Worm (Caenorhabditis elegans): Measurements from ENCODE around the gene srxa-14.

srxa-14 gene

ce11 chrV:20639294-20639693, at the start of gene srxa-14:
Gene srxa-14, plus strand, starts transcription at chrV:20639594.
- TF ChIP-seq zip-8 (tag; optimal IDR thresholded peaks at IDR 0.05), result no peak
- no peak for TF ChIP-seq nhr-2 (tag; optimal IDR thresholded peaks at IDR 0.05)
- TF ChIP-seq M03D4.4 (tag; optimal IDR thresholded peaks at IDR 0.05), result no peak
- no peak for TF ChIP-seq drap-1 (GFP tag; optimal IDR thresholded peaks at IDR 0.05)
- no peak for TF ChIP-seq nhr-237 (tag; optimal IDR thresholded peaks at IDR 0.05)
- TF ChIP-seq lin-32 (GFP tag; optimal IDR thresholded peaks at IDR 0.05), result no peak
- TF ChIP-seq lsy-2 (tag; optimal IDR thresholded peaks at IDR 0.05), result no peak
- no peak for TF ChIP-seq lin-13 (tag; optimal IDR thresholded peaks at IDR 0.05)
- TF ChIP-seq nhr-76 (tag; optimal IDR thresholded peaks at IDR 0.05), result no peak
- TF ChIP-seq elt-3 (tag; optimal IDR thresholded peaks at IDR 0.05), result no peak
- TF ChIP-seq tbx-8 (GFP tag; optimal IDR thresholded peaks at IDR 0.05), result no peak
- no peak for TF ChIP-seq bed-3 (GFP tag; optimal IDR thresholded peaks at IDR 0.05)
- TF ChIP-seq ceh-39 (tag; optimal IDR thresholded peaks at IDR 0.05), result no peak
- TF ChIP-seq hlh-1 (tag; optimal IDR thresholded peaks at IDR 0.05), result no peak
- no peak for TF ChIP-seq unc-120 (tag; optimal IDR thresholded peaks at IDR 0.05; ENCODE audit: poor library complexity, severe bottlenecking)
- no peak for TF ChIP-seq sptf-1 (tag; optimal IDR thresholded peaks at IDR 0.05)
- no peak for TF ChIP-seq cnd-1 (tag; optimal IDR thresholded peaks at IDR 0.05)
- no peak for TF ChIP-seq ceh-83 (GFP tag; optimal IDR thresholded peaks at IDR 0.05)
- TF ChIP-seq nhr-12 (tag; optimal IDR thresholded peaks at IDR 0.05), result no peak

ce11 chrV:20594746-20595145, 44.6 kb upstream of the srxa-14 start, which contains the start of gene F26F2.10:
Gene F26F2.10, minus strand, starts transcription at chrV:20594846.
- TF ChIP-seq sem-2 (GFP tag; optimal IDR thresholded peaks at IDR 0.05) (no peak), blmp-1 (tag; optimal IDR thresholded peaks at IDR 0.05) (no peak), nhr-76 (tag; optimal IDR thresholded peaks at IDR 0.05) (no peak), ztf-11 (tag; optimal IDR thresholded peaks at IDR 0.05) (no peak), lsy-2 (tag; optimal IDR thresholded peaks at IDR 0.05) (no peak), ceh-43 (GFP tag; optimal IDR thresholded peaks at IDR 0.05) (no peak), elt-3 (tag; optimal IDR thresholded peaks at IDR 0.05) (no peak), ceh-39 (tag; optimal IDR thresholded peaks at IDR 0.05) (no peak), sptf-1 (tag; optimal IDR thresholded peaks at IDR 0.05) (no peak), snpc-4 (tag; optimal IDR thresholded peaks at IDR 0.05) (no peak), M03D4.4 (tag; optimal IDR thresholded peaks at IDR 0.05) (no peak), mls-2 (tag; optimal IDR thresholded peaks at IDR 0.05) (no peak), nhr-2 (tag; optimal IDR thresholded peaks at IDR 0.05) (no peak), drap-1 (GFP tag; optimal IDR thresholded peaks at IDR 0.05) (no peak), nhr-12 (tag; optimal IDR thresholded peaks at IDR 0.05) (no peak), unc-62 (GFP tag; optimal IDR thresholded peaks at IDR 0.05) (no peak), lin-32 (GFP tag; optimal IDR thresholded peaks at IDR 0.05) (no peak)

- TF ChIP-seq lsy-2 (tag; optimal IDR thresholded peaks at IDR 0.05), result no peak
- TF ChIP-seq unc-120 (tag; optimal IDR thresholded peaks at IDR 0.05; ENCODE audit: poor library complexity, severe bottlenecking), result no peak
- TF ChIP-seq nhr-76 (tag; optimal IDR thresholded peaks at IDR 0.05), result no peak
- TF ChIP-seq lin-13 (tag; optimal IDR thresholded peaks at IDR 0.05), result no peak
- TF ChIP-seq mls-2 (tag; optimal IDR thresholded peaks at IDR 0.05), result no peak
- TF ChIP-seq nhr-2 (tag; optimal IDR thresholded peaks at IDR 0.05), result no peak
- no peak for TF ChIP-seq ham-2 (GFP tag; optimal IDR thresholded peaks at IDR 0.05)
- no peak for TF ChIP-seq ces-1 (GFP tag; optimal IDR thresholded peaks at IDR 0.05)
- TF ChIP-seq ceh-83 (GFP tag; optimal IDR thresholded peaks at IDR 0.05), result no peak
- no peak for TF ChIP-seq elt-3 (tag; optimal IDR thresholded peaks at IDR 0.05)
- TF ChIP-seq flh-1 (GFP tag; optimal IDR thresholded peaks at IDR 0.05), result no peak
- TF ChIP-seq M03D4.4 (tag; optimal IDR thresholded peaks at IDR 0.05), result no peak
- TF ChIP-seq nhr-28 (tag; optimal IDR thresholded peaks at IDR 0.05), result no peak
- no peak for TF ChIP-seq tbx-8 (GFP tag; optimal IDR thresholded peaks at IDR 0.05)
- TF ChIP-seq sptf-1 (tag; optimal IDR thresholded peaks at IDR 0.05), result no peak
- TF ChIP-seq lin-32 (GFP tag; optimal IDR thresholded peaks at IDR 0.05), result no peak
- TF ChIP-seq blmp-1 (tag; optimal IDR thresholded peaks at IDR 0.05), result no peak
Measured at ce11 chrV:20595653-20596052, 43.7 kb upstream of the srxa-14 start, which contains the start of gene F26F2.11. Gene F26F2.11, minus strand, starts transcription at chrV:20595753.

- TF ChIP-seq unc-62 (GFP tag; optimal IDR thresholded peaks at IDR 0.05), result no peak
- no peak for TF ChIP-seq elt-1 (tag; optimal IDR thresholded peaks at IDR 0.05; ENCODE audit: borderline replicate concordance, insufficient read depth)
- TF ChIP-seq ham-2 (GFP tag; optimal IDR thresholded peaks at IDR 0.05), result no peak
- no peak for TF ChIP-seq pha-4 (tag; optimal IDR thresholded peaks at IDR 0.05)
- TF ChIP-seq lin-13 (tag; optimal IDR thresholded peaks at IDR 0.05), result no peak
- no peak for TF ChIP-seq bed-3 (GFP tag; optimal IDR thresholded peaks at IDR 0.05)
- no peak for TF ChIP-seq elt-3 (tag; optimal IDR thresholded peaks at IDR 0.05)
- no peak for TF ChIP-seq mab-5 (tag; optimal IDR thresholded peaks at IDR 0.05)
- no peak for TF ChIP-seq ztf-11 (tag; optimal IDR thresholded peaks at IDR 0.05)
Measured at ce11 chrV:20597076-20597475, 42.3 kb upstream of the srxa-14 start, which contains the start of gene F46B3.1. Gene F46B3.1, minus strand, starts transcription at chrV:20597176.
